Fruit fly (Drosophila melanogaster) whole organism, wandering third instar larva: ENCODE measurements around the gene Psf2.

Source experiments
- foxo ChIP-seq, 2 experiments: fragments of 200-800 bp; sonication (Bioruptor generic); optimal IDR thresholded peaks; 2 replicates in 1 of 2; 3 replicates in 1 of 2; lab custom pipeline; 2016 to 2017; ENCODE audit warnings: missing biosample characterization in 2 of 2, missing genetic modification characterization in 2 of 2
- h ChIP-seq: fragments of 200-800 bp; sonication (Bioruptor generic); optimal IDR thresholded peaks from 3 replicates; lab custom pipeline; 2016; ENCODE audit warnings: missing biosample characterization, mild to moderate bottlenecking, missing genetic modification characterization
- lola ChIP-seq: fragments of >200 bp; optimal IDR thresholded peaks from 2 replicates; lab custom pipeline; 2017; ENCODE audit warnings: missing biosample characterization, missing genetic modification characterization

dm6 chr2L:4414059-4414458 lies 26.9 kb upstream of the Psf2 start:
- TF ChIP-seq foxo (GFP tag; optimal IDR thresholded peaks at IDR 0.05; lab: Kevin White, UChicago), result no peak
- no peak for TF ChIP-seq lola (GFP tag; lab: Kevin White, UChicago)
- no peak for TF ChIP-seq h (GFP tag; lab: Kevin White, UChicago)
